Fruit fly (Drosophila melanogaster) whole organism, embryonic: ENCODE measurements around the gene CG6739.

ENCODE experiments used
- Abd-B ChIP-seq: fragments of 200-800 bp; sonication (Bioruptor generic); optimal IDR thresholded peaks from 2 replicates; lab custom pipeline; 2018; ENCODE audit warnings: missing biosample characterization, mild to moderate bottlenecking, missing genetic modification characterization, moderate library complexity
- CG10267 ChIP-seq: fragments of 200-800 bp; sonication (Bioruptor generic); optimal IDR thresholded peaks from 2 replicates; lab custom pipeline; 2018; ENCODE audit warnings: missing biosample characterization, mild to moderate bottlenecking, missing genetic modification characterization, moderate library complexity
- CG11247 ChIP-seq: fragments of 200-800 bp; sonication (Bioruptor generic); IDR thresholded peaks from 2 replicates; pipeline ENCODE4 v1.3.6; 2022; ENCODE audit warnings: missing biosample characterization, missing genetic modification characterization
- CG12391 ChIP-seq: fragments of 200-800 bp; sonication (Bioruptor generic); optimal IDR thresholded peaks from 3 replicates; lab custom pipeline; 2018; ENCODE audit warnings: missing biosample characterization, mild to moderate bottlenecking, missing genetic modification characterization, moderate library complexity
- CG13624 ChIP-seq: fragments of 200-800 bp; sonication (Bioruptor generic); optimal IDR thresholded peaks from 2 replicates; lab custom pipeline; 2016; ENCODE audit warnings: missing biosample characterization, missing genetic modification characterization
- CG14710 ChIP-seq: fragments of 200-800 bp; sonication (Bioruptor generic); optimal IDR thresholded peaks from 3 replicates; lab custom pipeline; 2019; ENCODE audit warnings: missing biosample characterization, mild to moderate bottlenecking, missing genetic modification characterization, moderate library complexity
- CG15479 ChIP-seq: fragments of 200-800 bp; sonication (Bioruptor generic); optimal IDR thresholded peaks from 3 replicates; lab custom pipeline; 2019; ENCODE audit warnings: missing biosample characterization, mild to moderate bottlenecking, missing genetic modification characterization, moderate library complexity
- CG15696 ChIP-seq: fragments of 200-800 bp; sonication (Bioruptor generic); optimal IDR thresholded peaks from 2 replicates; lab custom pipeline; 2019; ENCODE audit warnings: missing biosample characterization, mild to moderate bottlenecking, missing genetic modification characterization, moderate library complexity
- CG1603 ChIP-seq: fragments of 200-800 bp; sonication (Bioruptor generic); optimal IDR thresholded peaks from 2 replicates; lab custom pipeline; 2019; ENCODE audit warnings: missing biosample characterization, mild to moderate bottlenecking, missing genetic modification characterization, moderate library complexity
- CG16863 ChIP-seq: fragments of 200-800 bp; sonication (Bioruptor generic); optimal IDR thresholded peaks from 3 replicates; lab custom pipeline; 2016; ENCODE audit warnings: missing biosample characterization, missing genetic modification characterization
- CG17328 ChIP-seq: fragments of 200-800 bp; sonication (Bioruptor generic); IDR thresholded peaks from 2 replicates; pipeline ENCODE4 v1.3.6; 2022; ENCODE audit warnings: missing biosample characterization, missing genetic modification characterization
- CG17568 ChIP-seq: fragments of 200-800 bp; sonication (Bioruptor generic); optimal IDR thresholded peaks from 2 replicates; lab custom pipeline; 2018; ENCODE audit warnings: missing biosample characterization, mild to moderate bottlenecking, missing genetic modification characterization, moderate library complexity
- CG17802 ChIP-seq: fragments of 200-800 bp; sonication (Bioruptor generic); optimal IDR thresholded peaks from 2 replicates; lab custom pipeline; 2018; ENCODE audit warnings: missing biosample characterization, mild to moderate bottlenecking, missing genetic modification characterization, moderate library complexity
- CG2712 ChIP-seq: fragments of 200-800 bp; optimal IDR thresholded peaks from 3 replicates; lab custom pipeline; 2019; ENCODE audit warnings: missing biosample characterization, mild to moderate bottlenecking, missing genetic modification characterization, moderate library complexity
- CG30431 ChIP-seq: fragments of 200-800 bp; sonication (Bioruptor generic); optimal IDR thresholded peaks from 2 replicates; lab custom pipeline; 2017; ENCODE audit warnings: missing biosample characterization, missing genetic modification characterization
- CG4424 ChIP-seq: fragments of 200-800 bp; sonication (Bioruptor generic); optimal IDR thresholded peaks from 3 replicates; lab custom pipeline; 2016; ENCODE audit warnings: missing biosample characterization, missing genetic modification characterization
- CG6254 ChIP-seq: fragments of 200-800 bp; sonication (Bioruptor generic); optimal IDR thresholded peaks from 3 replicates; lab custom pipeline; 2017; ENCODE audit warnings: mild to moderate bottlenecking, missing biosample characterization, missing genetic modification reagents, missing genetic modification characterization
- CG6813 ChIP-seq: fragments of 200-800 bp; sonication (Bioruptor generic); optimal IDR thresholded peaks from 2 replicates; lab custom pipeline; 2017; ENCODE audit warnings: missing biosample characterization, missing genetic modification characterization, mild to moderate bottlenecking, moderate library complexity, missing genetic modification reagents
- CG6854 ChIP-seq: fragments of 200-800 bp; sonication (Bioruptor generic); optimal IDR thresholded peaks from 3 replicates; lab custom pipeline; 2017; ENCODE audit warnings: missing biosample characterization, mild to moderate bottlenecking, missing genetic modification characterization
- CG7839 ChIP-seq: fragments of 200-800 bp; sonication (Bioruptor generic); optimal IDR thresholded peaks from 3 replicates; lab custom pipeline; 2018; ENCODE audit warnings: missing biosample characterization, mild to moderate bottlenecking, missing genetic modification characterization, moderate library complexity
- CG7963 ChIP-seq: fragments of 200-800 bp; sonication (Bioruptor generic); IDR thresholded peaks from 3 replicates; pipeline ENCODE4 v1.3.6; 2022; ENCODE audit warnings: missing biosample characterization, missing genetic modification characterization; ENCODE audit not compliant: partially characterized antibody
- CG8924 ChIP-seq: fragments of 200-800 bp; optimal IDR thresholded peaks from 3 replicates; lab custom pipeline; 2019; ENCODE audit warnings: missing biosample characterization, mild to moderate bottlenecking, missing genetic modification characterization, moderate library complexity
- D19A ChIP-seq: fragments of 200-800 bp; optimal IDR thresholded peaks from 3 replicates; lab custom pipeline; 2019; ENCODE audit warnings: missing biosample characterization, mild to moderate bottlenecking, missing genetic modification characterization, moderate library complexity
- Eip74EF ChIP-seq, 2 experiments: fragments of 200-800 bp in 1 of 2; fragments of >200 bp in 1 of 2; sonication (Bioruptor generic) in 1 of 2; optimal IDR thresholded peaks; 2 replicates each; lab custom pipeline; 2017 to 2019; ENCODE audit warnings: missing biosample characterization in 2 of 2, missing genetic modification characterization in 2 of 2, mild to moderate bottlenecking in 1 of 2, moderate library complexity in 1 of 2
- Hsf ChIP-seq: fragments of 200-800 bp; sonication (Bioruptor generic); optimal IDR thresholded peaks from 3 replicates; lab custom pipeline; 2016; ENCODE audit warnings: missing biosample characterization, missing genetic modification characterization
- NC2β ChIP-seq: fragments of 200-800 bp; sonication (Bioruptor generic); optimal IDR thresholded peaks from 2 replicates; lab custom pipeline; 2016; ENCODE audit warnings: missing biosample characterization, missing genetic modification characterization
- Ptx1 ChIP-seq: fragments of 200-800 bp; sonication (Bioruptor generic); IDR thresholded peaks from 2 replicates; pipeline ENCODE4 v1.3.6; 2022; ENCODE audit warnings: missing biosample characterization, missing genetic modification characterization
- amos ChIP-seq: fragments of 200-800 bp; sonication (Bioruptor generic); IDR thresholded peaks from 2 replicates; pipeline ENCODE4 v1.3.6; 2022; ENCODE audit warnings: missing biosample characterization, missing genetic modification characterization; ENCODE audit not compliant: partially characterized antibody
- bcd ChIP-seq: fragments of 200-800 bp; sonication (Bioruptor generic); optimal IDR thresholded peaks from 2 replicates; lab custom pipeline; 2017; ENCODE audit warnings: missing biosample characterization, mild to moderate bottlenecking, missing genetic modification characterization
- btn ChIP-seq: fragments of 200-800 bp; sonication (Bioruptor generic); optimal IDR thresholded peaks from 2 replicates; lab custom pipeline; 2016; ENCODE audit warnings: missing biosample characterization, missing genetic modification characterization
- chm ChIP-seq: fragments of 200-800 bp; sonication (Bioruptor generic); IDR thresholded peaks from 2 replicates; pipeline ENCODE4 v1.3.6; 2022; ENCODE audit warnings: missing biosample characterization, missing genetic modification characterization
- croc ChIP-seq: fragments of 200-800 bp; sonication (Bioruptor generic); conservative IDR thresholded peaks from 3 replicates; pipeline ENCODE4 v1.3.6; 2022; ENCODE audit warnings: missing biosample characterization, missing genetic modification characterization
- dmrt99B ChIP-seq: fragments of 200-800 bp; sonication (Bioruptor generic); optimal IDR thresholded peaks from 2 replicates; lab custom pipeline; 2018; ENCODE audit warnings: missing biosample characterization, mild to moderate bottlenecking, missing genetic modification characterization, moderate library complexity
- dpn ChIP-seq, 2 experiments: fragments of 200-800 bp; sonication (Bioruptor generic); optimal IDR thresholded peaks; 3 replicates each; lab custom pipeline; 2016; ENCODE audit warnings: missing biosample characterization in 2 of 2, missing genetic modification characterization in 2 of 2
- gcm ChIP-seq: fragments of 200-800 bp; sonication (Bioruptor generic); optimal IDR thresholded peaks from 2 replicates; lab custom pipeline; 2019; ENCODE audit warnings: missing biosample characterization, mild to moderate bottlenecking, missing genetic modification characterization, moderate library complexity
- gem ChIP-seq: fragments of 200-800 bp; sonication (Bioruptor generic); optimal IDR thresholded peaks from 2 replicates; lab custom pipeline; 2019; ENCODE audit warnings: missing biosample characterization, mild to moderate bottlenecking, missing genetic modification characterization, moderate library complexity
- gsb-n ChIP-seq: fragments of 200-800 bp; sonication (Bioruptor generic); optimal IDR thresholded peaks from 3 replicates; lab custom pipeline; 2018; ENCODE audit warnings: missing biosample characterization, mild to moderate bottlenecking, missing genetic modification characterization
- ind ChIP-seq: fragments of 200-800 bp; sonication (Bioruptor generic); optimal IDR thresholded peaks from 3 replicates; lab custom pipeline; 2016; ENCODE audit warnings: missing biosample characterization, missing genetic modification characterization
- lab ChIP-seq: fragments of 200-800 bp; sonication (Bioruptor generic); optimal IDR thresholded peaks from 3 replicates; lab custom pipeline; 2017; ENCODE audit warnings: missing biosample characterization, missing genetic modification characterization, mild to moderate bottlenecking, moderate library complexity, missing genetic modification reagents
- lola ChIP-seq, 3 experiments: fragments of >200 bp in 2 of 3; fragments of 200-800 bp in 1 of 3; sonication (Bioruptor generic) in 1 of 3; optimal IDR thresholded peaks; 2 replicates each; lab custom pipeline; 2017 to 2019; ENCODE audit warnings: missing biosample characterization in 3 of 3, missing genetic modification characterization in 3 of 3, mild to moderate bottlenecking in 1 of 3, moderate library complexity in 1 of 3
- nmo ChIP-seq: fragments of 200-800 bp; sonication (Bioruptor generic); optimal IDR thresholded peaks from 2 replicates; lab custom pipeline; 2018; ENCODE audit warnings: missing biosample characterization, mild to moderate bottlenecking, missing genetic modification characterization, moderate library complexity
- row ChIP-seq: fragments of 200-800 bp; sonication (Bioruptor generic); IDR thresholded peaks from 3 replicates; pipeline ENCODE4 v1.3.6; 2022; ENCODE audit warnings: missing biosample characterization, missing genetic modification characterization
- sens-2 ChIP-seq: fragments of 200-800 bp; sonication (Bioruptor generic); IDR thresholded peaks from 2 replicates; pipeline ENCODE4 v1.3.6; 2022; ENCODE audit warnings: missing biosample characterization, missing genetic modification characterization
- tin ChIP-seq: fragments of 200-800 bp; sonication (Bioruptor generic); optimal IDR thresholded peaks from 3 replicates; lab custom pipeline; 2016; ENCODE audit warnings: missing biosample characterization, missing genetic modification characterization
- trem ChIP-seq: fragments of 200-800 bp; optimal IDR thresholded peaks from 3 replicates; lab custom pipeline; 2019; ENCODE audit warnings: missing biosample characterization, mild to moderate bottlenecking, missing genetic modification characterization, moderate library complexity
- vnd ChIP-seq: fragments of 200-800 bp; sonication (Bioruptor generic); IDR thresholded peaks from 3 replicates; pipeline ENCODE4 v1.3.6; 2022; ENCODE audit warnings: missing biosample characterization, missing genetic modification characterization; ENCODE audit not compliant: partially characterized antibody
- zf30C ChIP-seq: fragments of 200-800 bp; sonication (Bioruptor generic); optimal IDR thresholded peaks from 3 replicates; lab custom pipeline; 2018; ENCODE audit warnings: missing biosample characterization, mild to moderate bottlenecking, missing genetic modification characterization
- zfh1 ChIP-seq: fragments of 200-800 bp; sonication (Bioruptor generic); IDR thresholded peaks from 3 replicates; pipeline ENCODE4 v1.3.6; 2022; ENCODE audit warnings: missing biosample characterization, missing genetic modification characterization

CG6739 gene

DNA sequence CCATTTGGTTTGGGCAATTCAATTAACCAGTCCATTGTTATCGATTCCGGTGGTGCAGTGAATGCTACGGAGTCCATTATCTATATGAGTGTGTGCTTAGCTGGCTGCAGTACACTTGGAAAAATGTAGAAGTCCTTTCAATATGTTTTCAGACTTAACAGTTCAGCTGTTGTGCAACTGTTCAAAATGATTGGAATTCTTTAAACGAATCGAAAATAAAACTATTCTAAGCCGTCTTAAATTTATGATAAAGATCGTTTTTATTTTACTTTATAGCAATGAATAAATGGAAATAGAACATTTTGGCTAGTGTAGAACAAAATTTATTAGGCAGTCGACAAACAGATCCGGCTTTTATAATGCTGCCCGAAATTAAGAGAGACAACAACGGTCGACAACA is 8.6 kb downstream of the CG6739 start (continued):
- TF ChIP-seq CG1603 (tag; lab: Kevin White, UChicago) (peak; percentile 39), CG17328 (GFP tag; lab: Robert Waterston, UW) (peak; percentile 37), CG8924 (tag; lab: Kevin White, UChicago) (peak; percentile 59), CG6254 (GFP tag; lab: Kevin White, UChicago) (peak; percentile 46), Hsf (peak; percentile 31), CG13624 (GFP tag; lab: Kevin White, UChicago) (no peak), CG15696 (peak; percentile 67), Ptx1 (GFP tag; lab: Robert Waterston, UW) (0 out of 2 replicates have a peak, but pooled peaks have one; percentile 23), Eip74EF (GFP tag; optimal IDR thresholded peaks at IDR 0.05; lab: Kevin White, UChicago) (no peak), NC2β (GFP tag; lab: Kevin White, UChicago) (no peak), CG11247 (GFP tag; lab: Robert Waterston, UW) (no peak), CG7963 (no peak), D19A (peak; percentile 49), CG15479 (GFP tag; lab: Kevin White, UChicago) (no peak), CG12391 (tag; lab: Kevin White, UChicago) (peak; percentile 54), vnd (GFP tag; lab: Robert Waterston, UW) (no peak), CG2712 (tag; lab: Kevin White, UChicago) (peak; percentile 81), CG10267 (peak; percentile 62), btn (GFP tag; lab: Kevin White, UChicago) (peak; percentile 26), CG6813 (GFP tag; lab: Kevin White, UChicago) (peak; percentile 24), CG17802 (tag; lab: Kevin White, UChicago) (peak; percentile 31), sens-2 (GFP tag; lab: Robert Waterston, UW) (no peak), trem (tag; lab: Kevin White, UChicago) (peak; percentile 71), CG6854 (GFP tag; lab: Kevin White, UChicago) (no peak), zf30C (GFP tag; lab: Kevin White, UChicago) (peak; percentile 74), gem (tag; lab: Kevin White, UChicago) (peak; percentile 63), Abd-B (GFP tag; lab: Kevin White, UChicago) (peak; percentile 25), nmo (GFP tag; lab: Kevin White, UChicago) (peak; percentile 62), CG30431 (GFP tag; lab: Kevin White, UChicago) (peak; percentile 4), row (GFP tag; lab: Robert Waterston, UW) (peak; percentile 53; the same call in 2 of the 3 replicates), dmrt99B (tag; lab: Kevin White, UChicago) (peak; percentile 55), lab (GFP tag; lab: Kevin White, UChicago) (peak; percentile 8), zfh1 (GFP tag; lab: Robert Waterston, UW) (peak; percentile 60; the same call in 2 of the 3 replicates), bcd (GFP tag; lab: Kevin White, UChicago) (peak; percentile 18), gsb-n (peak; percentile 66), amos (GFP tag; lab: Robert Waterston, UW) (no peak), lola (GFP tag; optimal IDR thresholded peaks at IDR 0.05; lab: Kevin White, UChicago) (peak in 1 of 3 experiments; percentile 82), croc (peak; percentile 31; the same call in 1 of the 3 replicates), ind (GFP tag; lab: Kevin White, UChicago) (peak; percentile 14), CG16863 (GFP tag; lab: Kevin White, UChicago) (peak; percentile 5), gcm (GFP tag; lab: Kevin White, UChicago) (peak; percentile 28), CG7839 (tag; lab: Kevin White, UChicago) (peak; percentile 59), CG14710 (peak; percentile 71), CG4424 (GFP tag; lab: Kevin White, UChicago) (peak; percentile 45), dpn (GFP tag; optimal IDR thresholded peaks at IDR 0.05; lab: Kevin White, UChicago) (peak in 1 of 2 experiments; percentile 12), CG17568 (no peak), chm (GFP tag; lab: Robert Waterston, UW) (peak; percentile 49; the same call in 1 of the 2 replicates), tin (GFP tag; lab: Kevin White, UChicago) (peak; percentile 5)
